Worm (Caenorhabditis elegans): ENCODE measurements around the gene ccd-5.

Gene ccd-5

ce11 chrX:2553433-2553860 lies 19.0 kb downstream of the ccd-5 start (continued):
- no peak for TF ChIP-seq dpl-1 (GFP tag; optimal IDR thresholded peaks at IDR 0.05)
- TF ChIP-seq ceh-40 (GFP tag; IDR thresholded peaks at IDR 0.05): peak; percentile 85
- TF ChIP-seq ceh-79 (tag; optimal IDR thresholded peaks at IDR 0.05): no peak
- TF ChIP-seq F57A8.1 (GFP tag; optimal IDR thresholded peaks at IDR 0.05): no peak
- peak; percentile 77; the same call in 1 of the 2 replicates for TF ChIP-seq ztf-25 (GFP tag; IDR thresholded peaks at IDR 0.05)
- no peak for TF ChIP-seq B0019.2 (GFP tag; conservative IDR thresholded peaks at IDR 0.05)
- 0 out of 2 replicates have a peak, but pooled peaks have one; percentile 52 for TF ChIP-seq nhr-120 (GFP tag; IDR thresholded peaks at IDR 0.05)
- peak; percentile 73 for TF ChIP-seq T07F8.4 (tag; optimal IDR thresholded peaks at IDR 0.05)
- no peak for TF ChIP-seq egl-18 (GFP tag; IDR thresholded peaks at IDR 0.05)
- no peak for TF ChIP-seq hlh-26 (GFP tag; conservative IDR thresholded peaks at IDR 0.05)
- no peak for TF ChIP-seq ceh-91 (GFP tag; IDR thresholded peaks at IDR 0.05)
- TF ChIP-seq lin-40 (tag; optimal IDR thresholded peaks at IDR 0.05): peak; percentile 82
- peak; percentile 19 for TF ChIP-seq unc-130 (GFP tag; optimal IDR thresholded peaks at IDR 0.05)
- no peak; the same call in 1 of the 2 replicates for TF ChIP-seq C06A6.2 (GFP tag; conservative IDR thresholded peaks at IDR 0.05)
- TF ChIP-seq ztf-28 (GFP tag; IDR thresholded peaks at IDR 0.05): no peak
- TF ChIP-seq lin-35 (GFP tag; optimal IDR thresholded peaks at IDR 0.05): peak in 1 of 3 experiments; percentile 58
- TF ChIP-seq Y56A3A.18 (GFP tag; IDR thresholded peaks at IDR 0.05): 0 out of 2 replicates have a peak, but pooled peaks have one; percentile 50
- peak; percentile 62 for TF ChIP-seq attf-5 (GFP tag; optimal IDR thresholded peaks at IDR 0.05)
- TF ChIP-seq Y53F4B.3 (GFP tag; IDR thresholded peaks at IDR 0.05): no peak
- no peak for TF ChIP-seq bed-1 (GFP tag; IDR thresholded peaks at IDR 0.05)
- TF ChIP-seq aptf-3 (GFP tag; IDR thresholded peaks at IDR 0.05): peak; percentile 74; the same call in 1 of the 2 replicates
- TF ChIP-seq nhr-90 (tag; optimal IDR thresholded peaks at IDR 0.05): peak; percentile 90
- TF ChIP-seq ceh-58 (GFP tag; IDR thresholded peaks at IDR 0.05): no peak
- 0 out of 2 replicates have a peak, but pooled peaks have one; percentile 44 for TF ChIP-seq bed-2 (GFP tag; IDR thresholded peaks at IDR 0.05)
- peak; percentile 96 for TF ChIP-seq B0261.1 (tag; optimal IDR thresholded peaks at IDR 0.05)
- no peak for TF ChIP-seq pha-4 (tag; optimal IDR thresholded peaks at IDR 0.05)
- peak; percentile 68 for TF ChIP-seq madf-10 (tag; optimal IDR thresholded peaks at IDR 0.05)
- TF ChIP-seq B0035.1 (tag; optimal IDR thresholded peaks at IDR 0.05): peak; percentile 76
- peak; percentile 45 for TF ChIP-seq nhr-80 (tag; optimal IDR thresholded peaks at IDR 0.05)
- 0 out of 2 replicates have a peak, but pooled peaks have one; percentile 46 for TF ChIP-seq mcd-1 (GFP tag; IDR thresholded peaks at IDR 0.05)
- TF ChIP-seq lsl-1 (GFP tag; optimal IDR thresholded peaks at IDR 0.05): no peak
- TF ChIP-seq him-1 (tag; optimal IDR thresholded peaks at IDR 0.05): peak; percentile 77
- TF ChIP-seq ceh-100 (GFP tag; IDR thresholded peaks at IDR 0.05): no peak
- TF ChIP-seq tlf-1 (GFP tag; optimal IDR thresholded peaks at IDR 0.05): no peak
- TF ChIP-seq F52B5.7 (tag; optimal IDR thresholded peaks at IDR 0.05): peak; percentile 54
- TF ChIP-seq let-526 (GFP tag; IDR thresholded peaks at IDR 0.05): peak; percentile 33; the same call in 1 of the 2 replicates
- peak; percentile 93 for TF ChIP-seq lin-26 (GFP tag; IDR thresholded peaks at IDR 0.05)
- peak; percentile 49; the same call in 1 of the 2 replicates for TF ChIP-seq zfh-2 (GFP tag; conservative IDR thresholded peaks at IDR 0.05)
- peak; percentile 29 for TF ChIP-seq ccch-3 (GFP tag; optimal IDR thresholded peaks at IDR 0.05)
- peak; percentile 72 for TF ChIP-seq snpc-1.1 (tag; optimal IDR thresholded peaks at IDR 0.05; ENCODE audit: insufficient read depth)
- peak; percentile 28; the same call in 1 of the 2 replicates for TF ChIP-seq cebp-1 (GFP tag; IDR thresholded peaks at IDR 0.05)
- peak; percentile 75 for TF ChIP-seq cebp-1 (tag; optimal IDR thresholded peaks at IDR 0.05)
- TF ChIP-seq F22D6.2 (tag; optimal IDR thresholded peaks at IDR 0.05): peak; percentile 41
- peak; percentile 82 for TF ChIP-seq pbrm-1 (GFP tag; IDR thresholded peaks at IDR 0.05)
- TF ChIP-seq nfyb-1 (GFP tag; IDR thresholded peaks at IDR 0.05): no peak
- peak; percentile 46 for TF ChIP-seq madf-6 (GFP tag; IDR thresholded peaks at IDR 0.05)
- no peak for TF ChIP-seq hsf-1 (GFP tag; IDR thresholded peaks at IDR 0.05)
- TF ChIP-seq hmg-1.2 (GFP tag; IDR thresholded peaks at IDR 0.05): peak; percentile 84
- peak; percentile 77 for TF ChIP-seq mxl-1 (tag; optimal IDR thresholded peaks at IDR 0.05)
